Worm (Caenorhabditis elegans) whole organism, L2 larva: ENCODE results near the gene srt-45.

ENCODE experiments used
- C34F6.9 ChIP-seq: fragments of 150-350 bp; optimal IDR thresholded peaks from 2 replicates; lab custom pipeline; 2014; ENCODE audit warnings: missing biosample characterization, missing genetic modification characterization
- F13H6.1 ChIP-seq: sonication (generic microtip); optimal IDR thresholded peaks from 2 replicates; lab custom pipeline; 2016; ENCODE audit warnings: missing genetic modification characterization, missing compliant biosample characterization
- Y55F3AM.14 ChIP-seq: fragments of 200-800 bp; sonication (Bioruptor generic); optimal IDR thresholded peaks from 2 replicates; lab custom pipeline; 2018; ENCODE audit warnings: mild to moderate bottlenecking, missing genetic modification characterization, missing compliant biosample characterization
- ZK546.5 ChIP-seq: sonication (generic microtip); optimal IDR thresholded peaks from 2 replicates; lab custom pipeline; 2017; ENCODE audit warnings: missing biosample characterization, missing genetic modification characterization
- alr-1 ChIP-seq: fragments of 150-350 bp; optimal IDR thresholded peaks from 2 replicates; lab custom pipeline; 2014; ENCODE audit warnings: missing biosample characterization, missing genetic modification characterization
- ceh-16 ChIP-seq: fragments of 150-350 bp; optimal IDR thresholded peaks from 2 replicates; lab custom pipeline; 2014; ENCODE audit warnings: missing biosample characterization, missing genetic modification characterization
- crh-2 ChIP-seq: sonication (generic microtip); optimal IDR thresholded peaks from 2 replicates; lab custom pipeline; 2017; ENCODE audit warnings: missing biosample characterization, missing genetic modification characterization
- elt-1 ChIP-seq: fragments of 150-350 bp; optimal IDR thresholded peaks from 2 replicates; lab custom pipeline; 2014; ENCODE audit warnings: missing biosample characterization, missing genetic modification characterization
- elt-3 ChIP-seq: sonication (generic microtip); optimal IDR thresholded peaks from 2 replicates; lab custom pipeline; 2017; ENCODE audit warnings: missing biosample characterization, missing genetic modification characterization
- fos-1 ChIP-seq: fragments of 150-350 bp; optimal IDR thresholded peaks from 2 replicates; lab custom pipeline; 2014; ENCODE audit warnings: missing biosample characterization, missing genetic modification characterization
- gmeb-1 ChIP-seq: fragments of 150-350 bp; optimal IDR thresholded peaks from 2 replicates; lab custom pipeline; 2014; ENCODE audit warnings: missing biosample characterization, missing genetic modification characterization
- lin-11 ChIP-seq: fragments of 150-350 bp; sonication (generic microtip); optimal IDR thresholded peaks from 2 replicates; lab custom pipeline; 2014; ENCODE audit warnings: missing biosample characterization, missing genetic modification characterization, inconsistent platforms, mixed read lengths
- lin-13 ChIP-seq: fragments of 150-350 bp; optimal IDR thresholded peaks from 2 replicates; lab custom pipeline; 2014; ENCODE audit warnings: missing biosample characterization, missing genetic modification reagents, missing genetic modification characterization
- mab-5 ChIP-seq: fragments of 150-350 bp; optimal IDR thresholded peaks from 2 replicates; lab custom pipeline; 2014; ENCODE audit warnings: missing biosample characterization, missing genetic modification characterization
- nhr-10 ChIP-seq: sonication (generic microtip); optimal IDR thresholded peaks from 2 replicates; lab custom pipeline; 2017; ENCODE audit warnings: missing biosample characterization, missing genetic modification characterization
- nhr-11 ChIP-seq: fragments of 150-350 bp; optimal IDR thresholded peaks from 2 replicates; lab custom pipeline; 2014; ENCODE audit warnings: missing biosample characterization, missing genetic modification characterization
- nhr-129 ChIP-seq: fragments of 150-350 bp; optimal IDR thresholded peaks from 2 replicates; lab custom pipeline; 2014; ENCODE audit warnings: missing biosample characterization, missing genetic modification characterization
- nhr-237 ChIP-seq: fragments of 150-350 bp; optimal IDR thresholded peaks from 2 replicates; lab custom pipeline; 2014; ENCODE audit warnings: missing biosample characterization, missing genetic modification characterization
- nhr-25 ChIP-seq: fragments of 150-350 bp; sonication (generic microtip); optimal IDR thresholded peaks from 3 replicates; lab custom pipeline; 2014; ENCODE audit warnings: missing biosample characterization, missing genetic modification characterization
- peb-1 ChIP-seq: fragments of 150-350 bp; optimal IDR thresholded peaks from 2 replicates; lab custom pipeline; 2014; ENCODE audit warnings: missing biosample characterization, missing genetic modification characterization
- sem-4 ChIP-seq: fragments of 150-350 bp; optimal IDR thresholded peaks from 2 replicates; lab custom pipeline; 2014; ENCODE audit warnings: missing biosample characterization, missing genetic modification reagents, missing genetic modification characterization
- skn-1 ChIP-seq: sonication (generic microtip); optimal IDR thresholded peaks from 2 replicates; lab custom pipeline; 2017; ENCODE audit warnings: missing biosample characterization, missing genetic modification characterization
- sma-3 ChIP-seq: sonication (generic microtip); optimal IDR thresholded peaks from 2 replicates; lab custom pipeline; 2016; ENCODE audit warnings: missing genetic modification reagents, missing genetic modification characterization, missing compliant biosample characterization
- sma-9 ChIP-seq, 2 experiments: fragments of 150-350 bp in 1 of 2; sonication (generic microtip) in 1 of 2; optimal IDR thresholded peaks; 2 replicates each; lab custom pipeline; 2014 to 2016; ENCODE audit warnings: missing genetic modification characterization in 2 of 2, mild to moderate bottlenecking in 1 of 2, missing biosample characterization in 1 of 2, missing compliant biosample characterization in 1 of 2, missing genetic modification reagents in 1 of 2, moderate library complexity in 1 of 2
- snpc-4 ChIP-seq: fragments of 150-350 bp; optimal IDR thresholded peaks from 2 replicates; lab custom pipeline; 2014; ENCODE audit warnings: missing biosample characterization, missing genetic modification characterization
- zag-1 ChIP-seq: fragments of 150-350 bp; optimal IDR thresholded peaks from 2 replicates; lab custom pipeline; 2014; ENCODE audit warnings: missing biosample characterization, missing genetic modification characterization
- ztf-1 ChIP-seq: fragments of 200-800 bp; sonication (Bioruptor generic); conservative IDR thresholded peaks from 2 replicates; pipeline ENCODE4 v1.3.6; 2022; ENCODE audit warnings: missing genetic modification characterization, missing compliant biosample characterization
- ztf-11 ChIP-seq: sonication (generic microtip); optimal IDR thresholded peaks from 2 replicates; lab custom pipeline; 2017; ENCODE audit warnings: missing biosample characterization, missing genetic modification characterization
- ztf-4 ChIP-seq: fragments of 150-350 bp; optimal IDR thresholded peaks from 2 replicates; lab custom pipeline; 2014; ENCODE audit warnings: missing biosample characterization, missing genetic modification characterization

srt-45 gene

ce11 chrV:19755260-19755659 is 28.7 kb upstream of the srt-45 start, which contains the start of gene clec-50:
TSS of gene clec-50 (minus strand) at chrV:19755368.
- no peak for TF ChIP-seq lin-13 (GFP tag; lab: Kevin White, UChicago)
- TF ChIP-seq fos-1 (tag; lab: Kevin White, UChicago), result peak; percentile 90
- TF ChIP-seq crh-2, result peak; percentile 10
- peak; percentile 13 for TF ChIP-seq gmeb-1 (tag; lab: Kevin White, UChicago)
- peak; percentile 61 for TF ChIP-seq sma-9 (GFP tag; optimal IDR thresholded peaks at IDR 0.05; lab: Kevin White, UChicago)
- no peak for TF ChIP-seq sma-9 (tag; optimal IDR thresholded peaks at IDR 0.05; lab: Kevin White, UChicago)

ce11 chrV:19756253-19756652 is 27.7 kb upstream of the srt-45 start, which contains the start of gene W04E12.9:
TSS of gene W04E12.9 (plus strand) at chrV:19756553.
- no peak for TF ChIP-seq F13H6.1
- no peak for TF ChIP-seq sma-3 (GFP tag; lab: Kevin White, UChicago)
- TF ChIP-seq elt-1, result no peak
- TF ChIP-seq nhr-129 (tag; lab: Kevin White, UChicago), result no peak
- TF ChIP-seq snpc-4 (tag; lab: Kevin White, UChicago), result no peak
- TF ChIP-seq nhr-10 (tag; lab: Kevin White, UChicago), result no peak
- no peak for TF ChIP-seq ztf-1 (GFP tag; lab: Robert Waterston, UW)
- TF ChIP-seq gmeb-1 (tag; lab: Kevin White, UChicago), result no peak
- TF ChIP-seq ztf-11 (tag; lab: Kevin White, UChicago), result no peak
- no peak for TF ChIP-seq ZK546.5 (tag; lab: Kevin White, UChicago)
- no peak for TF ChIP-seq sem-4 (tag; lab: Kevin White, UChicago)
- no peak for TF ChIP-seq nhr-11 (tag; lab: Kevin White, UChicago)
- no peak for TF ChIP-seq nhr-25 (tag; lab: Kevin White, UChicago)
- TF ChIP-seq nhr-237 (tag; lab: Kevin White, UChicago), result no peak
- no peak for TF ChIP-seq ztf-4

ce11 chrV:19759282-19759681 is 24.6 kb upstream of the srt-45 start:
- TF ChIP-seq mab-5 (tag; lab: Kevin White, UChicago), result no peak
- no peak for TF ChIP-seq fos-1 (tag; lab: Kevin White, UChicago)

- TF ChIP-seq peb-1 (tag; lab: Kevin White, UChicago), result no peak
- no peak for TF ChIP-seq skn-1 (tag; lab: Kevin White, UChicago)
Measured at ce11 chrV:19760751-19761150, 23.2 kb upstream of the srt-45 start, which contains the start of gene M162.5. TSS of gene M162.5 (plus strand) at chrV:19761051.

ce11 chrV:19767719-19768118 is 16.2 kb upstream of the srt-45 start:
- TF ChIP-seq elt-3 (tag; lab: Kevin White, UChicago), result no peak
- no peak for TF ChIP-seq sma-3 (GFP tag; lab: Kevin White, UChicago)

ce11 chrV:19771660-19772059 is 12.3 kb upstream of the srt-45 start, which contains the start of gene M162.15:
TSS of gene M162.15 (minus strand) at chrV:19771760.
- TF ChIP-seq sem-4 (tag; lab: Kevin White, UChicago) (no peak), zag-1 (tag; lab: Kevin White, UChicago) (no peak)

ce11 chrV:19777227-19777626 is 6.7 kb upstream of the srt-45 start, which contains the start of gene fbxa-118:
TSS of gene fbxa-118 (minus strand) at chrV:19777327.
- no peak for TF ChIP-seq ceh-16 (tag; lab: Kevin White, UChicago)
- TF ChIP-seq Y55F3AM.14 (GFP tag; lab: Kevin White, UChicago), result no peak
- TF ChIP-seq lin-11, result no peak
- TF ChIP-seq alr-1 (tag; lab: Kevin White, UChicago), result no peak

- TF ChIP-seq ztf-1 (GFP tag; lab: Robert Waterston, UW) (no peak), zag-1 (tag; lab: Kevin White, UChicago) (no peak), C34F6.9 (tag; lab: Kevin White, UChicago) (no peak)
Measured at ce11 chrV:19778608-19779007, 5.3 kb upstream of the srt-45 start, which contains the start of gene fbxa-194. TSS of gene fbxa-194 (minus strand) at chrV:19778708.
